Worm (Caenorhabditis elegans): ENCODE measurements around the gene nhx-4.

The nhx-4 gene

DNA sequence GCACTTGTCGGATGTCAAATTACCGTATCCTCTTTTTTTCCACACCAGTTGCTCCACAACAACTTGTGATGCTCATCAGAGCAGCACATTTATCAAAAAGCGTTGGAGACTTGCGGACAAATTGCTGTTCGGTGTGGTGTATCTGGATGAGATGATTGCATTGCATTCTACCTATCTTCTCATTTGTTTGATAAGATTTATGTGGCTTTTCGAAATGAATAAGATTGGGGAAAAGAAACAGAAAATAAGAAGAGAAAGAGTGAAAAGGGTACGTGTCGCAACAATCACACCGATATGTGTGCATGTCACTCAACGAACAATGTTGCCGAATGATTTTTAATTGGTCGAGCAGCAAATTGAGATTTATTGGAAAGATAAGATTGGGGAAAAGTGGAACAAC, 20.0 kb upstream of the nhx-4 start (continued):
- TF ChIP-seq rnt-1 (tag; optimal IDR thresholded peaks at IDR 0.05), result peak; percentile 42
- TF ChIP-seq mdl-1 (tag; optimal IDR thresholded peaks at IDR 0.05), result no peak
- TF ChIP-seq unc-98 (GFP tag; IDR thresholded peaks at IDR 0.05), result no peak
- no peak for TF ChIP-seq jun-1 (tag; optimal IDR thresholded peaks at IDR 0.05)
- no peak for TF ChIP-seq C04F5.9 (tag; optimal IDR thresholded peaks at IDR 0.05)
- TF ChIP-seq sup-37 (GFP tag; optimal IDR thresholded peaks at IDR 0.05), result no peak
- TF ChIP-seq nhr-71 (tag; optimal IDR thresholded peaks at IDR 0.05), result peak; percentile 45
- TF ChIP-seq nhr-28 (tag; optimal IDR thresholded peaks at IDR 0.05), result no peak
- no peak for TF ChIP-seq nhr-77 (tag; optimal IDR thresholded peaks at IDR 0.05)
- no peak for TF ChIP-seq ces-1 (GFP tag; optimal IDR thresholded peaks at IDR 0.05)
- TF ChIP-seq nhr-20 (tag; optimal IDR thresholded peaks at IDR 0.05), result no peak
- TF ChIP-seq nhr-85 (tag), result no peak
- TF ChIP-seq lin-13 (GFP tag; optimal IDR thresholded peaks at IDR 0.05), result no peak
- TF ChIP-seq pax-3 (tag; optimal IDR thresholded peaks at IDR 0.05), result no peak

DNA sequence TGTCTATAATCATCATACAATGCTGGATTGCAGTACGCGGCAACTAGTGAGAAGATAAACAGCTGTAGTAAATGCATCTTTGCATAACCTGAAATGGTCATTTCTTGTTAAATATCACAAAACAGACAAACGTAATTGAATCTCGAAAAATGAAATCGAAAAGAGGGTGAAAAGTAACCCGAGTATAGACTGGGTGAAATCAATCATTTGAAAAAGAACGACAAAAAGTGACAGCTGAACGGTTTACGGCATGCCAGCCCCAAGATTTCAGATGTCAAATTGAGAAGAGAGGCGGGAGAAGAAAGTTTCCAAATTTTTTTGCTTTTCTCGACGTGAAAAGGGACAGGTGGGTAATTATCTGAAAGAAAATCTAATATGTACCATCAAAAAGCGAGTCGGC, 14.2 kb upstream of the nhx-4 start, which contains the start of gene F14B8.4:
Gene F14B8.4, minus strand, starts transcription at position 101 of the 400 bp plus-strand sequence.
- TF ChIP-seq unc-30 (tag; optimal IDR thresholded peaks at IDR 0.05), result no peak
- peak; percentile 53 for TF ChIP-seq nhr-85 (tag)

DNA sequence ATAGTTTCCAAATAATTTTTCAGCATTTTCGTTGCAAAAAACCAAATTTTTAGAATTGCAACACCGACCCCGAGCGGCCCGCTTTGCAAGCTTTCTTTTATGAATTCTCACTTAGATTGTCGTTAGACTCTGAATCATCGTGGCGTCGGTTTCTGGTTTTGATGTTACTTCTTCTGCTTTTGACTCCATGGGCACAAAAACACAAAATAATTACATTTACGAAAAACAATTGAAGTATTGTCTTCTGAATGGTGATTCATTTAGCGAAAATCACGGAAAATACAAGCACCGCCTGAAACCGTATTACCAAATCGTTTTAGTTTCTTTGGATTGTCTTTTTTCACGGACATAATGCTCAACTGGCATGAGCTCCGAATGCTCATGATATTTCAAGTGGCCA, 13.0 kb upstream of the nhx-4 start, which contains the start of gene pes-23:
Gene pes-23, plus strand, starts transcription at position 301 of the 400 bp plus-strand sequence.
- TF ChIP-seq nhr-237 (tag; optimal IDR thresholded peaks at IDR 0.05), result no peak
- TF ChIP-seq swsn-7 (tag; optimal IDR thresholded peaks at IDR 0.05), result no peak
- TF ChIP-seq lin-13 (GFP tag; optimal IDR thresholded peaks at IDR 0.05), result no peak
- no peak for TF ChIP-seq pag-3 (tag; optimal IDR thresholded peaks at IDR 0.05; ENCODE audit: borderline replicate concordance, insufficient read depth)
- TF ChIP-seq lsy-2 (tag; optimal IDR thresholded peaks at IDR 0.05), result no peak

DNA sequence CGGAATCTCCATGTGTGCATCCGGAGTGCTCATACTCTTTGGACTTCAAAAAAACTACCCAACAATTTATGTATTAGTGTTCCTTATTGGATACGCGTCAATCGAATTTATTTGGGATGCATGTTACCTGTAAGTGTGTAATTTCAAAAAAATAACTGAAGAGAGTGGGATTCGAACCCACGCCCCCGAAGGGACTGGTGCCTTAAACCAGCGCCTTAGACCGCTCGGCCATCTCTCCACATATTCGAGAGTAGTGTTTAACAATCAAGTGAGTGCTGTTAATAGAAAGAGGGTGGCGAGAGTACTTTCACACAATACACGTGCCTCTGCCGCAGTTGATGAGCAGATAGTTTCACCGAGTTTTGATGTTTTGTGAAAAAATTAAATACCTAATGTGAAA, 11.1 kb upstream of the nhx-4 start:
- peak; percentile 42 for TF ChIP-seq tbx-2 (tag; optimal IDR thresholded peaks at IDR 0.05)
- peak; percentile 68 for TF ChIP-seq dsc-1 (tag; optimal IDR thresholded peaks at IDR 0.05)
- peak; percentile 77 for TF ChIP-seq nhr-71 (tag; optimal IDR thresholded peaks at IDR 0.05)
- TF ChIP-seq efl-1 (optimal IDR thresholded peaks at IDR 0.05), result peak; percentile 5 to 20
- TF ChIP-seq efl-1 (GFP tag; optimal IDR thresholded peaks at IDR 0.05 in 1 of 2), result peak in 1 of 2 experiments; percentile 90
- TF ChIP-seq C34B4.2 (tag; optimal IDR thresholded peaks at IDR 0.05), result no peak
- TF ChIP-seq lir-3 (tag; optimal IDR thresholded peaks at IDR 0.05; ENCODE audit: poor library complexity), result peak; percentile 36
- peak; percentile 31 for TF ChIP-seq mep-1 (tag; optimal IDR thresholded peaks at IDR 0.05)
- peak; percentile 73 for TF ChIP-seq snu-23 (GFP tag; optimal IDR thresholded peaks at IDR 0.05)
- peak; percentile 71 for TF ChIP-seq nhr-47 (tag; optimal IDR thresholded peaks at IDR 0.05)
- no peak for TF ChIP-seq lin-15B (tag; optimal IDR thresholded peaks at IDR 0.05)
- TF ChIP-seq fos-1 (tag; optimal IDR thresholded peaks at IDR 0.05), result peak; percentile 31
- TF ChIP-seq xbp-1 (tag; optimal IDR thresholded peaks at IDR 0.05), result peak; percentile 59
- no peak for TF ChIP-seq mef-2 (tag; optimal IDR thresholded peaks at IDR 0.05)
- peak; percentile 72 for TF ChIP-seq nhr-85 (tag)
- peak; percentile 68 for TF ChIP-seq C16A3.4 (tag; optimal IDR thresholded peaks at IDR 0.05)
- peak; percentile 16 to 58 for TF ChIP-seq lsy-2 (tag; optimal IDR thresholded peaks at IDR 0.05)
- TF ChIP-seq skn-1 (tag; optimal IDR thresholded peaks at IDR 0.05), result peak; percentile 26
- no peak for TF ChIP-seq zag-1 (tag; optimal IDR thresholded peaks at IDR 0.05)
- peak; percentile 9 for TF ChIP-seq blmp-1 (tag; optimal IDR thresholded peaks at IDR 0.05)
- peak; percentile 30 for TF ChIP-seq nhr-77 (tag; optimal IDR thresholded peaks at IDR 0.05)
- TF ChIP-seq elt-3 (tag; optimal IDR thresholded peaks at IDR 0.05), result peak in 1 of 6 experiments; percentile 26
- TF ChIP-seq lin-35 (GFP tag; optimal IDR thresholded peaks at IDR 0.05), result peak in 1 of 2 experiments; percentile 73
- peak; percentile 53 for TF ChIP-seq lin-13 (GFP tag; optimal IDR thresholded peaks at IDR 0.05)
- no peak for TF ChIP-seq lin-39 (tag; optimal IDR thresholded peaks at IDR 0.05)
- TF ChIP-seq zip-4 (GFP tag; optimal IDR thresholded peaks at IDR 0.05), result peak; percentile 11
- TF ChIP-seq elt-2 (tag; optimal IDR thresholded peaks at IDR 0.05), result peak; percentile 36
- peak; percentile 51 for TF ChIP-seq swsn-7 (tag; optimal IDR thresholded peaks at IDR 0.05)
- TF ChIP-seq fkh-8 (tag; optimal IDR thresholded peaks at IDR 0.05), result peak; percentile 30
- TF ChIP-seq rnt-1 (tag; optimal IDR thresholded peaks at IDR 0.05), result peak; percentile 75
- peak; percentile 65 for TF ChIP-seq nhr-19 (GFP tag; conservative IDR thresholded peaks at IDR 0.05)
- TF ChIP-seq hpl-2 (GFP tag; optimal IDR thresholded peaks at IDR 0.05), result peak; percentile 48
- no peak for TF ChIP-seq ets-5 (GFP tag; IDR thresholded peaks at IDR 0.05)
- no peak for TF ChIP-seq ceh-63 (GFP tag; optimal IDR thresholded peaks at IDR 0.05)
- TF ChIP-seq alr-1 (tag; optimal IDR thresholded peaks at IDR 0.05; ENCODE audit: borderline replicate concordance), result no peak

Measured in whole organism, L1 larva.